Fruit fly (Drosophila melanogaster) whole organism, embryonic: ENCODE measurements around the gene CG32650.

Experiments
- CG10654 ChIP-seq: fragments of 200-800 bp; sonication (Bioruptor generic); optimal IDR thresholded peaks from 2 replicates; lab custom pipeline; 2016; ENCODE audit warnings: missing biosample characterization, missing genetic modification characterization
- CG11247 ChIP-seq: fragments of 200-800 bp; sonication (Bioruptor generic); IDR thresholded peaks from 2 replicates; pipeline ENCODE4 v1.3.6; 2022; ENCODE audit warnings: missing biosample characterization, missing genetic modification characterization
- CG14710 ChIP-seq: fragments of 200-800 bp; sonication (Bioruptor generic); optimal IDR thresholded peaks from 3 replicates; lab custom pipeline; 2019; ENCODE audit warnings: missing biosample characterization, mild to moderate bottlenecking, missing genetic modification characterization, moderate library complexity
- CG15269 ChIP-seq: fragments of 200-800 bp; sonication (Bioruptor generic); optimal IDR thresholded peaks from 2 replicates; lab custom pipeline; 2018; ENCODE audit warnings: missing biosample characterization, mild to moderate bottlenecking, missing genetic modification characterization, moderate library complexity
- CG15696 ChIP-seq: fragments of 200-800 bp; sonication (Bioruptor generic); optimal IDR thresholded peaks from 2 replicates; lab custom pipeline; 2019; ENCODE audit warnings: missing biosample characterization, mild to moderate bottlenecking, missing genetic modification characterization, moderate library complexity
- CG1603 ChIP-seq: fragments of 200-800 bp; sonication (Bioruptor generic); optimal IDR thresholded peaks from 2 replicates; lab custom pipeline; 2019; ENCODE audit warnings: missing biosample characterization, mild to moderate bottlenecking, missing genetic modification characterization, moderate library complexity
- CG16813 ChIP-seq: fragments of 200-800 bp; sonication (Bioruptor generic); IDR thresholded peaks from 3 replicates; pipeline ENCODE4 v1.3.6; 2022; ENCODE audit warnings: missing biosample characterization, missing genetic modification characterization; ENCODE audit not compliant: partially characterized antibody
- CG17829 ChIP-seq: fragments of 200-800 bp; optimal IDR thresholded peaks from 2 replicates; lab custom pipeline; 2019; ENCODE audit warnings: missing biosample characterization, mild to moderate bottlenecking, missing genetic modification characterization, moderate library complexity
- CG18262 ChIP-seq: fragments of 200-800 bp; optimal IDR thresholded peaks from 3 replicates; lab custom pipeline; 2019; ENCODE audit warnings: missing biosample characterization, mild to moderate bottlenecking, missing genetic modification characterization, moderate library complexity
- CG18599 ChIP-seq: fragments of 200-800 bp; sonication (Bioruptor generic); optimal IDR thresholded peaks from 3 replicates; lab custom pipeline; 2017; ENCODE audit warnings: missing biosample characterization, missing genetic modification characterization, mild to moderate bottlenecking, moderate library complexity, missing genetic modification reagents
- CG18619 ChIP-seq: fragments of 200-800 bp; sonication (Bioruptor generic); optimal IDR thresholded peaks from 3 replicates; lab custom pipeline; 2017; ENCODE audit warnings: missing biosample characterization, mild to moderate bottlenecking, missing genetic modification characterization
- CG2678 ChIP-seq: fragments of 200-800 bp; sonication (Bioruptor generic); optimal IDR thresholded peaks from 3 replicates; lab custom pipeline; 2019; ENCODE audit warnings: missing biosample characterization, mild to moderate bottlenecking, missing genetic modification characterization, moderate library complexity
- CG30431 ChIP-seq: fragments of 200-800 bp; sonication (Bioruptor generic); optimal IDR thresholded peaks from 2 replicates; lab custom pipeline; 2017; ENCODE audit warnings: missing biosample characterization, missing genetic modification characterization
- CG32532 ChIP-seq: fragments of 200-800 bp; sonication (Bioruptor generic); IDR thresholded peaks from 2 replicates; pipeline ENCODE4 v1.3.6; 2022; ENCODE audit warnings: missing biosample characterization, missing genetic modification characterization
- CG3847 ChIP-seq: fragments of 200-800 bp; sonication (Bioruptor generic); IDR thresholded peaks from 2 replicates; pipeline ENCODE4 v1.3.6; 2022; ENCODE audit warnings: missing biosample characterization, missing genetic modification characterization
- CG6854 ChIP-seq: fragments of 200-800 bp; sonication (Bioruptor generic); optimal IDR thresholded peaks from 3 replicates; lab custom pipeline; 2017; ENCODE audit warnings: missing biosample characterization, mild to moderate bottlenecking, missing genetic modification characterization
- CG9609 ChIP-seq: fragments of 200-800 bp; sonication (Bioruptor generic); optimal IDR thresholded peaks from 3 replicates; lab custom pipeline; 2016; ENCODE audit warnings: missing biosample characterization, missing genetic modification characterization
- CG9727 ChIP-seq: fragments of 200-800 bp; sonication (Bioruptor generic); optimal IDR thresholded peaks from 3 replicates; lab custom pipeline; 2017; ENCODE audit warnings: missing biosample characterization, mild to moderate bottlenecking, missing genetic modification characterization
- CTCF ChIP-seq: fragments of 200-800 bp; sonication (Bioruptor generic); optimal IDR thresholded peaks from 2 replicates; lab custom pipeline; 2017; ENCODE audit warnings: missing biosample characterization, mild to moderate bottlenecking, missing genetic modification characterization, moderate library complexity
- E2f1 ChIP-seq: fragments of 200-800 bp; sonication (Bioruptor generic); IDR thresholded peaks from 2 replicates; pipeline ENCODE4 v1.3.6; 2022; ENCODE audit warnings: missing biosample characterization, missing genetic modification characterization
- HLH4C ChIP-seq: fragments of 200-800 bp; sonication (Bioruptor generic); IDR thresholded peaks from 3 replicates; pipeline ENCODE4 v1.3.6; 2022; ENCODE audit warnings: missing biosample characterization, missing genetic modification characterization; ENCODE audit not compliant: partially characterized antibody
- Jarid2 ChIP-seq: fragments of 200-800 bp; sonication (Bioruptor generic); optimal IDR thresholded peaks from 3 replicates; lab custom pipeline; 2017; ENCODE audit warnings: mild to moderate bottlenecking, missing biosample characterization, missing genetic modification reagents, missing genetic modification characterization
- Max ChIP-seq: fragments of 200-800 bp; sonication (Bioruptor generic); optimal IDR thresholded peaks from 2 replicates; lab custom pipeline; 2016; ENCODE audit warnings: missing biosample characterization, mild to moderate bottlenecking, missing genetic modification characterization
- Meics ChIP-seq: fragments of 200-800 bp; sonication (Bioruptor generic); optimal IDR thresholded peaks from 2 replicates; lab custom pipeline; 2017; ENCODE audit warnings: missing biosample characterization, mild to moderate bottlenecking, missing genetic modification characterization
- Myb ChIP-seq: fragments of 200-800 bp; sonication (Bioruptor generic); optimal IDR thresholded peaks from 2 replicates; lab custom pipeline; 2016; ENCODE audit warnings: missing biosample characterization, missing genetic modification characterization
- Optix ChIP-seq: fragments of 200-800 bp; sonication (Bioruptor generic); IDR thresholded peaks from 3 replicates; pipeline ENCODE4 v1.3.6; 2022; ENCODE audit warnings: missing biosample characterization, missing genetic modification characterization
- YL-1 ChIP-seq: fragments of 200-800 bp; sonication (Bioruptor generic); optimal IDR thresholded peaks from 3 replicates; lab custom pipeline; 2017; ENCODE audit warnings: missing biosample characterization, mild to moderate bottlenecking, missing genetic modification characterization
- aop ChIP-seq: fragments of 200-800 bp; sonication (Bioruptor generic); IDR thresholded peaks from 2 replicates; pipeline ENCODE4 v1.3.6; 2022; ENCODE audit warnings: missing biosample characterization, missing genetic modification characterization
- ap ChIP-seq: fragments of 200-800 bp; sonication (Bioruptor generic); IDR thresholded peaks from 2 replicates; pipeline ENCODE4 v1.3.6; 2022; ENCODE audit warnings: missing biosample characterization, missing genetic modification characterization
- bab2 ChIP-seq: fragments of 200-800 bp; sonication (Bioruptor generic); optimal IDR thresholded peaks from 2 replicates; lab custom pipeline; 2016; ENCODE audit warnings: missing biosample characterization, missing genetic modification characterization
- bowl ChIP-seq: fragments of 200-800 bp; sonication (Bioruptor generic); IDR thresholded peaks from 2 replicates; pipeline ENCODE4 v1.3.6; 2022; ENCODE audit warnings: missing biosample characterization, missing genetic modification characterization
- cas ChIP-seq: fragments of 200-800 bp; sonication (Bioruptor generic); IDR thresholded peaks from 2 replicates; pipeline ENCODE4 v1.3.6; 2022; ENCODE audit warnings: missing biosample characterization, missing genetic modification characterization
- danr ChIP-seq: fragments of 200-800 bp; sonication (Bioruptor generic); IDR thresholded peaks from 2 replicates; pipeline ENCODE4 v1.3.6; 2022; ENCODE audit warnings: missing biosample characterization, missing genetic modification characterization
- dysf ChIP-seq: fragments of 200-800 bp; sonication (Bioruptor generic); IDR thresholded peaks from 3 replicates; pipeline ENCODE4 v1.3.6; 2022; ENCODE audit warnings: missing biosample characterization, missing genetic modification characterization
- en ChIP-seq: fragments of 200-800 bp; sonication (Bioruptor generic); optimal IDR thresholded peaks from 2 replicates; lab custom pipeline; 2016; ENCODE audit warnings: missing biosample characterization, missing genetic modification characterization
- ewg ChIP-seq: fragments of 200-800 bp; sonication (Bioruptor generic); optimal IDR thresholded peaks from 3 replicates; lab custom pipeline; 2017; ENCODE audit warnings: mild to moderate bottlenecking, missing biosample characterization, missing genetic modification reagents, missing genetic modification characterization
- gsb ChIP-seq: fragments of 200-800 bp; sonication (Bioruptor generic); IDR thresholded peaks from 2 replicates; pipeline ENCODE4 v1.3.6; 2022; ENCODE audit warnings: missing biosample characterization, missing genetic modification characterization
- h ChIP-seq: fragments of >200 bp; optimal IDR thresholded peaks from 2 replicates; lab custom pipeline; 2017
- jing ChIP-seq: fragments of 200-800 bp; sonication (Bioruptor generic); optimal IDR thresholded peaks from 2 replicates; lab custom pipeline; 2018; ENCODE audit warnings: missing biosample characterization, mild to moderate bottlenecking, missing genetic modification characterization
- lmd ChIP-seq: fragments of 200-800 bp; sonication (Bioruptor generic); IDR thresholded peaks from 2 replicates; pipeline ENCODE4 v1.3.6; 2022; ENCODE audit warnings: missing biosample characterization, missing genetic modification characterization
- maf-S ChIP-seq: fragments of 200-800 bp; sonication (Bioruptor generic); optimal IDR thresholded peaks from 2 replicates; lab custom pipeline; 2016; ENCODE audit warnings: missing biosample characterization, missing genetic modification characterization
- mld ChIP-seq: fragments of 200-800 bp; sonication (Bioruptor generic); IDR thresholded peaks from 3 replicates; pipeline ENCODE4 v1.3.6; 2022; ENCODE audit warnings: missing biosample characterization, missing genetic modification characterization; ENCODE audit not compliant: partially characterized antibody
- org-1 ChIP-seq: fragments of 200-800 bp; sonication (Bioruptor generic); optimal IDR thresholded peaks from 2 replicates; lab custom pipeline; 2017; ENCODE audit warnings: missing biosample characterization, missing genetic modification characterization
- psq ChIP-seq: fragments of 200-800 bp; sonication (Bioruptor generic); optimal IDR thresholded peaks from 2 replicates; lab custom pipeline; 2017; ENCODE audit warnings: missing biosample characterization, missing genetic modification characterization
- salm ChIP-seq: fragments of 200-800 bp; sonication (Bioruptor generic); optimal IDR thresholded peaks from 2 replicates; lab custom pipeline; 2018; ENCODE audit warnings: missing biosample characterization, mild to moderate bottlenecking, missing genetic modification characterization
- schlank ChIP-seq: fragments of 200-800 bp; sonication (Bioruptor generic); optimal IDR thresholded peaks from 2 replicates; lab custom pipeline; 2018; ENCODE audit warnings: missing biosample characterization, mild to moderate bottlenecking, missing genetic modification characterization
- sisA ChIP-seq: fragments of 200-800 bp; sonication (Bioruptor generic); IDR thresholded peaks from 2 replicates; pipeline ENCODE4 v1.3.6; 2022; ENCODE audit warnings: missing biosample characterization, missing genetic modification characterization
- ssp ChIP-seq: fragments of 200-800 bp; sonication (Bioruptor generic); IDR thresholded peaks from 2 replicates; pipeline ENCODE4 v1.3.6; 2022; ENCODE audit warnings: missing biosample characterization, missing genetic modification characterization
- wdn ChIP-seq: fragments of 200-800 bp; sonication (Bioruptor generic); IDR thresholded peaks from 2 replicates; pipeline ENCODE4 v1.3.6; 2022; ENCODE audit warnings: missing biosample characterization, missing genetic modification characterization
- zf30C ChIP-seq: fragments of 200-800 bp; sonication (Bioruptor generic); optimal IDR thresholded peaks from 3 replicates; lab custom pipeline; 2018; ENCODE audit warnings: missing biosample characterization, mild to moderate bottlenecking, missing genetic modification characterization

Gene CG32650

DNA sequence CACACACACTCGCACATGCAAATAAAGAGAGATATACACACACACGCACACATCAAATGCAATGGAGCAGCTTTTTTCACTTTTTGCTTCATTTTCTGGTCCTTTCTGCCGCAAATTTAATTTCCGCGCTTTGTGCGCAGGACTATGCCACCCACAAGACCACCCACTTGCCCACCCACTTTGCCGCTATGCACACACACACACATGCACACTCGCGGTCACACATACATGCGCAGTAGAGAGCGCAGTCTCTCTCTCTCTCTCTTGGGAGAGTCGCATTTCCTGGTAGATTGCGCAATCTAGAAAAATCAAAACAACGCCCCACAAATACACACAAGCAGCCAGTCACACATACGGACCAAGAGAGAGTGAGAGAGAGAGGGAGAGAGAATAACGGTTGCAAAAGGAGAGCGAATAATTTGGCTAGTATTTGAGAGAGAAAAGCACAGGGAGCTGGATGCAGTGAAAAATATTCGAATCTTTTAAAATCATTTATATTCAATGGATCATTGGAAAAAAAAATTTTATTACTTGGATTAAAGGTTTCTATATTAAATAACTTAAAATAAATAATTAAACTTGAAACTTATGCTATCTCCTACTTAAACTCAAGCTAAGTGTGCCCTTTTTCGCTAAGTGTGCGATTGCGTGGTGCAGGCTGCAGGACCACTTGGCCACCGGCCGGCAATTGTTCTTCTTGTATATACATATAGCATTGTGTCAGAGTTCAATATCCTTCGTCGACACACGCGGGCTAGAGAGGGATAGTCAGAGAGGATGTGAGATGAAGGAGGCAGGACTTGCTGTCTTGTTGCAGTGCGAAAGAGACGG, 27.2 kb upstream of the CG32650 start (continued):
- TF ChIP-seq CG2678 (peak; percentile 85), bowl (GFP tag; lab: Robert Waterston, UW) (no peak), CG15269 (tag; lab: Kevin White, UChicago) (peak; percentile 46), CG1603 (tag; lab: Kevin White, UChicago) (no peak), ewg (peak; percentile 84), Meics (GFP tag; lab: Kevin White, UChicago) (peak; percentile 56), CG17829 (tag; lab: Kevin White, UChicago) (peak; percentile 68), Myb (GFP tag; lab: Kevin White, UChicago) (no peak), E2f1 (GFP tag; lab: Robert Waterston, UW) (peak; percentile 86), CG6854 (GFP tag; lab: Kevin White, UChicago) (peak; percentile 35), CG16813 (GFP tag; lab: Robert Waterston, UW) (no peak), CG9609 (no peak), psq (GFP tag; lab: Kevin White, UChicago) (no peak), jing (GFP tag; lab: Kevin White, UChicago) (no peak), CG30431 (GFP tag; lab: Kevin White, UChicago) (no peak), h (lab: Kevin White, UChicago) (no peak), CG3847 (GFP tag; lab: Robert Waterston, UW) (peak; percentile 46; the same call in 1 of the 2 replicates), CG32532 (GFP tag; lab: Robert Waterston, UW) (peak; percentile 61; the same call in 1 of the 2 replicates), org-1 (GFP tag; lab: Kevin White, UChicago) (peak; percentile 56), ssp (GFP tag; lab: Robert Waterston, UW) (peak; percentile 56), en (GFP tag; lab: Kevin White, UChicago) (no peak), aop (GFP tag; lab: Robert Waterston, UW) (no peak), CG15696 (tag; lab: Kevin White, UChicago) (peak; percentile 31), danr (GFP tag; lab: Robert Waterston, UW) (no peak), CG14710 (tag; lab: Kevin White, UChicago) (peak; percentile 54), salm (tag; lab: Kevin White, UChicago) (no peak), CTCF (GFP tag; lab: Kevin White, UChicago) (no peak), YL-1 (GFP tag; lab: Kevin White, UChicago) (no peak), Max (GFP tag; lab: Kevin White, UChicago) (no peak), CG10654 (GFP tag; lab: Kevin White, UChicago) (peak; percentile 28), CG18262 (tag; lab: Kevin White, UChicago) (peak; percentile 69), Optix (GFP tag; lab: Robert Waterston, UW) (peak; percentile 33; the same call in 1 of the 3 replicates), CG11247 (GFP tag; lab: Robert Waterston, UW) (peak; percentile 50; the same call in 1 of the 2 replicates), sisA (GFP tag; lab: Robert Waterston, UW) (peak; percentile 69; the same call in 1 of the 2 replicates), dysf (GFP tag; lab: Robert Waterston, UW) (peak; percentile 70; the same call in 2 of the 3 replicates), cas (GFP tag; lab: Robert Waterston, UW) (no peak), CG18619 (GFP tag; lab: Kevin White, UChicago) (peak; percentile 37), bab2 (GFP tag; lab: Kevin White, UChicago) (no peak), Jarid2 (GFP tag; lab: Kevin White, UChicago) (no peak), mld (GFP tag; lab: Robert Waterston, UW) (no peak), maf-S (GFP tag; lab: Kevin White, UChicago) (no peak), wdn (GFP tag; lab: Robert Waterston, UW) (peak; percentile 55), zf30C (peak; percentile 79), ap (GFP tag; lab: Robert Waterston, UW) (peak; percentile 53), CG18599 (GFP tag; lab: Kevin White, UChicago) (peak; percentile 85), HLH4C (GFP tag; lab: Robert Waterston, UW) (no peak), schlank (no peak), gsb (GFP tag; lab: Robert Waterston, UW) (no peak), CG9727 (peak; percentile 78), lmd (GFP tag; lab: Robert Waterston, UW) (peak; percentile 42; the same call in 1 of the 2 replicates)
